Fruit fly (Drosophila melanogaster) whole organism, embryonic: ENCODE data around the gene CG7806.
A peak's percentile ranks its signal among the peaks of the same experiment; 100 is the strongest.

Experiments
- Atf-2 ChIP-seq: fragments of 200-800 bp; sonication (Bioruptor generic); optimal IDR thresholded peaks from 2 replicates; lab custom pipeline; 2016; ENCODE audit warnings: missing biosample characterization, missing genetic modification characterization
- BEAF-32 ChIP-seq: fragments of 200-800 bp; sonication (Bioruptor generic); optimal IDR thresholded peaks from 3 replicates; lab custom pipeline; 2017; ENCODE audit warnings: missing biosample characterization, missing genetic modification characterization, mild to moderate bottlenecking, moderate library complexity, missing genetic modification reagents
- CG1233 ChIP-seq: fragments of 200-800 bp; sonication (Bioruptor generic); optimal IDR thresholded peaks from 4 replicates; lab custom pipeline; 2018; ENCODE audit warnings: missing biosample characterization, mild to moderate bottlenecking, missing genetic modification characterization
- CG13287 ChIP-seq: fragments of 200-800 bp; sonication (Bioruptor generic); IDR thresholded peaks from 2 replicates; pipeline ENCODE4 v1.3.6; 2022; ENCODE audit warnings: missing biosample characterization, missing genetic modification characterization; ENCODE audit not compliant: partially characterized antibody
- CG15479 ChIP-seq: fragments of 200-800 bp; sonication (Bioruptor generic); optimal IDR thresholded peaks from 3 replicates; lab custom pipeline; 2019; ENCODE audit warnings: missing biosample characterization, mild to moderate bottlenecking, missing genetic modification characterization, moderate library complexity
- CG1603 ChIP-seq: fragments of 200-800 bp; sonication (Bioruptor generic); optimal IDR thresholded peaks from 2 replicates; lab custom pipeline; 2019; ENCODE audit warnings: missing biosample characterization, mild to moderate bottlenecking, missing genetic modification characterization, moderate library complexity
- CG17385 ChIP-seq: fragments of 200-800 bp; sonication (Bioruptor generic); optimal IDR thresholded peaks from 3 replicates; lab custom pipeline; 2018; ENCODE audit warnings: missing biosample characterization, mild to moderate bottlenecking, missing genetic modification characterization
- CG18476 ChIP-seq: fragments of 200-800 bp; sonication (Bioruptor generic); optimal IDR thresholded peaks from 2 replicates; lab custom pipeline; 2016; ENCODE audit warnings: missing biosample characterization, mild to moderate bottlenecking, missing genetic modification characterization
- CG31365 ChIP-seq: fragments of 200-800 bp; sonication (Bioruptor generic); optimal IDR thresholded peaks from 2 replicates; lab custom pipeline; 2018; ENCODE audit warnings: missing biosample characterization, mild to moderate bottlenecking, missing genetic modification characterization
- CG3281 ChIP-seq: fragments of 200-800 bp; sonication (Bioruptor generic); optimal IDR thresholded peaks from 3 replicates; lab custom pipeline; 2017; ENCODE audit warnings: missing biosample characterization, mild to moderate bottlenecking, missing genetic modification characterization
- CG34224 ChIP-seq: fragments of 200-800 bp; sonication (Bioruptor generic); IDR thresholded peaks from 3 replicates; pipeline ENCODE4 v1.3.6; 2022; ENCODE audit warnings: missing biosample characterization, missing genetic modification characterization; ENCODE audit not compliant: partially characterized antibody
- CG3726 ChIP-seq: fragments of 200-800 bp; sonication (Bioruptor generic); IDR thresholded peaks from 3 replicates; pipeline ENCODE4, ENCODE4 v1.3.6; 2022; ENCODE audit warnings: missing biosample characterization, missing genetic modification characterization
- CG4404 ChIP-seq: fragments of 200-800 bp; sonication (Bioruptor generic); IDR thresholded peaks from 2 replicates; pipeline ENCODE4 v1.3.6; 2022; ENCODE audit warnings: missing biosample characterization, missing genetic modification characterization
- CG4617 ChIP-seq: fragments of 200-800 bp; sonication (Bioruptor generic); optimal IDR thresholded peaks from 3 replicates; lab custom pipeline; 2016; ENCODE audit warnings: missing biosample characterization, missing genetic modification characterization, borderline replicate concordance
- CG4730 ChIP-seq: fragments of 200-800 bp; sonication (Bioruptor generic); IDR thresholded peaks from 2 replicates; pipeline ENCODE4 v1.3.6; 2022; ENCODE audit warnings: missing biosample characterization, missing genetic modification characterization
- CG6175 ChIP-seq: fragments of 200-800 bp; sonication (Bioruptor generic); IDR thresholded peaks from 3 replicates; pipeline ENCODE4 v1.3.6; 2022; ENCODE audit warnings: missing biosample characterization, missing genetic modification characterization
- CG7271 ChIP-seq: fragments of 200-800 bp; sonication (Bioruptor generic); optimal IDR thresholded peaks from 2 replicates; lab custom pipeline; 2018; ENCODE audit warnings: missing biosample characterization, mild to moderate bottlenecking, missing genetic modification characterization, moderate library complexity
- CG8290 ChIP-seq, 3 experiments: fragments of 200-800 bp; sonication (Bioruptor generic); optimal IDR thresholded peaks; 2 replicates each; lab custom pipeline; 2016 to 2019; ENCODE audit warnings: missing biosample characterization in 3 of 3, missing genetic modification characterization in 3 of 3, mild to moderate bottlenecking in 2 of 3, moderate library complexity in 1 of 3
- CG9797 ChIP-seq: fragments of 200-800 bp; sonication (Bioruptor generic); optimal IDR thresholded peaks from 3 replicates; lab custom pipeline; 2018; ENCODE audit warnings: missing biosample characterization, mild to moderate bottlenecking, missing genetic modification characterization
- CHES-1-like ChIP-seq: fragments of 200-800 bp; sonication (Bioruptor generic); optimal IDR thresholded peaks from 2 replicates; lab custom pipeline; 2016; ENCODE audit warnings: missing biosample characterization, missing genetic modification characterization
- CkIIα-i1 ChIP-seq: fragments of 200-800 bp; sonication (Bioruptor generic); IDR thresholded peaks from 2 replicates; pipeline ENCODE4 v1.3.6; 2022; ENCODE audit warnings: missing biosample characterization, missing genetic modification characterization
- CoRest ChIP-seq: fragments of 200-800 bp; sonication (Bioruptor generic); optimal IDR thresholded peaks from 3 replicates; lab custom pipeline; 2018; ENCODE audit warnings: missing biosample characterization, mild to moderate bottlenecking, missing genetic modification characterization, moderate library complexity
- D ChIP-seq, 2 experiments: fragments of 200-800 bp in 1 of 2; fragments of >200 bp in 1 of 2; sonication (Bioruptor generic) in 1 of 2; optimal IDR thresholded peaks; 2 replicates in 1 of 2; 3 replicates in 1 of 2; lab custom pipeline; 2017; ENCODE audit warnings: mild to moderate bottlenecking in 1 of 2, missing biosample characterization in 1 of 2, missing genetic modification characterization in 1 of 2, missing genetic modification reagents in 1 of 2
- Drgx ChIP-seq: fragments of 200-800 bp; sonication (Bioruptor generic); IDR thresholded peaks from 2 replicates; pipeline ENCODE4 v1.3.6; 2022; ENCODE audit warnings: missing biosample characterization, missing genetic modification characterization
- Elba2 ChIP-seq: fragments of 200-800 bp; sonication (Bioruptor generic); optimal IDR thresholded peaks from 3 replicates; lab custom pipeline; 2016; ENCODE audit warnings: missing biosample characterization, missing genetic modification characterization
- Ets65A ChIP-seq: fragments of 200-800 bp; sonication (Bioruptor generic); peaks from one replicate; lab custom pipeline; 2016; ENCODE audit warnings: missing biosample characterization, missing genetic modification characterization
- HHEX ChIP-seq: fragments of 200-800 bp; sonication (Bioruptor generic); optimal IDR thresholded peaks from 3 replicates; lab custom pipeline; 2017; ENCODE audit warnings: missing biosample characterization, mild to moderate bottlenecking, missing genetic modification characterization, missing genetic modification reagents
- MBD-R2 ChIP-seq: fragments of 200-800 bp; sonication (Bioruptor generic); IDR thresholded peaks from 2 replicates; pipeline ENCODE4 v1.3.6; 2022; ENCODE audit warnings: missing biosample characterization, missing genetic modification characterization
- Sox102F ChIP-seq: fragments of 200-800 bp; sonication (Bioruptor generic); optimal IDR thresholded peaks from 2 replicates; lab custom pipeline; 2018; ENCODE audit warnings: missing biosample characterization, mild to moderate bottlenecking, missing genetic modification characterization, moderate library complexity
- abd-A ChIP-seq: fragments of 200-800 bp; sonication (Bioruptor generic); optimal IDR thresholded peaks from 3 replicates; lab custom pipeline; 2019; ENCODE audit warnings: missing biosample characterization, mild to moderate bottlenecking, missing genetic modification characterization, moderate library complexity
- cad ChIP-seq: fragments of >200 bp; optimal IDR thresholded peaks from 2 replicates; lab custom pipeline; 2017; ENCODE audit warnings: missing biosample characterization, missing genetic modification characterization
- dan ChIP-seq: fragments of 200-800 bp; sonication (Bioruptor generic); IDR thresholded peaks from 2 replicates; pipeline ENCODE4 v1.3.6; 2022; ENCODE audit warnings: missing biosample characterization, missing genetic modification characterization
- danr ChIP-seq: fragments of 200-800 bp; sonication (Bioruptor generic); IDR thresholded peaks from 2 replicates; pipeline ENCODE4 v1.3.6; 2022; ENCODE audit warnings: missing biosample characterization, missing genetic modification characterization
- fru ChIP-seq: fragments of >200 bp; optimal IDR thresholded peaks from 2 replicates; lab custom pipeline; 2017
- gce ChIP-seq: fragments of 200-800 bp; sonication (Bioruptor generic); IDR thresholded peaks from 3 replicates; pipeline ENCODE4 v1.3.6; 2022; ENCODE audit warnings: missing biosample characterization, missing genetic modification characterization
- gfzf ChIP-seq: fragments of 200-800 bp; sonication (Bioruptor generic); optimal IDR thresholded peaks from 2 replicates; lab custom pipeline; 2016; ENCODE audit warnings: missing biosample characterization, mild to moderate bottlenecking, missing genetic modification characterization, moderate library complexity
- grau ChIP-seq: fragments of 200-800 bp; optimal IDR thresholded peaks from 3 replicates; lab custom pipeline; 2019; ENCODE audit warnings: missing biosample characterization, mild to moderate bottlenecking, missing genetic modification characterization, moderate library complexity
- grn ChIP-seq: fragments of 200-800 bp; sonication (Bioruptor generic); optimal IDR thresholded peaks from 3 replicates; lab custom pipeline; 2017; ENCODE audit warnings: missing biosample characterization, missing genetic modification characterization
- ind ChIP-seq: fragments of 200-800 bp; sonication (Bioruptor generic); optimal IDR thresholded peaks from 3 replicates; lab custom pipeline; 2016; ENCODE audit warnings: missing biosample characterization, missing genetic modification characterization
- sc ChIP-seq, 3 experiments: fragments of >200 bp in 2 of 3; fragments of 200-800 bp in 1 of 3; sonication (Bioruptor generic) in 1 of 3; optimal IDR thresholded peaks; 2 replicates in 2 of 3; 3 replicates in 1 of 3; lab custom pipeline; 2017; ENCODE audit warnings: mild to moderate bottlenecking in 1 of 3, missing biosample characterization in 1 of 3, missing genetic modification characterization in 1 of 3, missing genetic modification reagents in 1 of 3
- sd ChIP-seq: fragments of 200-800 bp; sonication (Bioruptor generic); optimal IDR thresholded peaks from 3 replicates; lab custom pipeline; 2018; ENCODE audit warnings: missing biosample characterization, mild to moderate bottlenecking, missing genetic modification characterization, moderate library complexity
- sens ChIP-seq: fragments of 200-800 bp; sonication (Bioruptor generic); peaks from one replicate; lab custom pipeline; 2016; ENCODE audit warnings: missing biosample characterization, missing genetic modification characterization
- shn ChIP-seq: fragments of 200-800 bp; sonication (Bioruptor generic); optimal IDR thresholded peaks from 3 replicates; lab custom pipeline; 2016; ENCODE audit warnings: missing biosample characterization, missing genetic modification characterization
- stc ChIP-seq: fragments of 200-800 bp; sonication (Bioruptor generic); IDR thresholded peaks from 2 replicates; pipeline ENCODE4 v1.3.6; 2022; ENCODE audit warnings: missing biosample characterization, missing genetic modification characterization
- tio ChIP-seq: fragments of 200-800 bp; sonication (Bioruptor generic); optimal IDR thresholded peaks from 2 replicates; lab custom pipeline; 2017; ENCODE audit warnings: missing biosample characterization, missing genetic modification characterization, inconsistent platforms
- zen ChIP-seq: fragments of 200-800 bp; sonication (Bioruptor generic); optimal IDR thresholded peaks from 3 replicates; lab custom pipeline; 2018; ENCODE audit warnings: missing biosample characterization, mild to moderate bottlenecking, missing genetic modification characterization, moderate library complexity

The CG7806 gene

DNA sequence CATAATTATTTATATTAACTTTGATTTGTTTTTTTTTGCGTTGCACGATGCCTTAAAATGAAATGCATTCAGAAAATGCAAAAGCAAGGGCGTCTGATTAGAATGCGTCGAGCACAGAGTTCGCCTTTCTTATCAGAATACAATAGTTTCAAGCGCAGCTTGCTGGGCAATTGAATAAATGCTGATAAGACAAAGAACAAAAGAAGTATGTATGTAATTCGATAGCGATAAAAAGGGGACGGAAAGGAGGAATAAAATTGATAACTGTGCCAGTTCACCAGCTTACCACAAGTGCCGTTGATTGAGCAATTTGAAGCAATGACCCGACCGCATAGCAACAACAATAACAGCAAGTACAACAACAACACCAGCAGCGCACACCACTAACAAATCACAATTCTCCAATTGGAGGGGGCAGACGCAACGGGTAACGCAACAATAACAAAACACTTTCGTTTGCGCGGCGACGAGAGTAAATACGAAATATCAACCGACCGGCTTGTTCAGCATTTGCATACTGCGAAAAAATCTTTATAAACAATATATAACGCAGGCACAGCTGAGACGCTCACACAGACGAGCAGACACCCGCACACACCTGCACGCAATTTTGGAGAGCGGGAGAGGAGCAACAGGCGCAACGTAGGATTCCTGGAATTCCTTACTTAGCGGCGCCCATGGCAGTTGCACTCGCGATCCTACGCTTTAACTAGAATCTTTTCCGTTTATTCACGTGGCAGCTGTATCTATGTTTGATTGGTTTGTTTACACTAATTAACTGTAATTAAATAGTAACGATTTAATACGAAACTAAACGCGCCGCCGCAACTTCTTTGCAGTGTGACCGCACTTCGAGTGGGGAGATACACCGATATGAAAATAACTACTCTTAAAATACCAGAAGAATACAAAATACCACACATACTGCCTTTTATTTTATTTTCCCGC lies 10.7 kb upstream of the CG7806 start, which contains the start of gene Btk (continued):
- TF ChIP-seq sens (GFP tag; lab: Kevin White, UChicago) (peak; percentile 77), gce (GFP tag; lab: Robert Waterston, UW) (no peak), shn (GFP tag; lab: Kevin White, UChicago) (no peak), CG3726 (GFP tag; lab: Robert Waterston, UW) (no peak), MBD-R2 (GFP tag; lab: Robert Waterston, UW) (peak; percentile 11; the same call in 1 of the 2 replicates), CG9797 (GFP tag; lab: Kevin White, UChicago) (peak; percentile 82), CHES-1-like (GFP tag; lab: Kevin White, UChicago) (no peak), Elba2 (GFP tag; lab: Kevin White, UChicago) (peak; percentile 3), BEAF-32 (GFP tag; lab: Kevin White, UChicago) (peak; percentile 11), stc (GFP tag; lab: Robert Waterston, UW) (0 out of 2 replicates have a peak, but pooled peaks have one; percentile 25), abd-A (tag; lab: Kevin White, UChicago) (no peak), tio (GFP tag; lab: Kevin White, UChicago) (no peak), CG4404 (GFP tag; lab: Robert Waterston, UW) (no peak), sd (tag; lab: Kevin White, UChicago) (peak; percentile 88), CG18476 (GFP tag; lab: Kevin White, UChicago) (no peak), CG1603 (tag; lab: Kevin White, UChicago) (peak; percentile 37), CG15479 (peak; percentile 81), CG4617 (GFP tag; lab: Kevin White, UChicago) (no peak), sc (optimal IDR thresholded peaks at IDR 0.05; lab: Kevin White, UChicago) (no peak), sc (GFP tag; optimal IDR thresholded peaks at IDR 0.05; lab: Kevin White, UChicago) (no peak), Sox102F (GFP tag; lab: Kevin White, UChicago) (no peak), CG34224 (GFP tag; lab: Robert Waterston, UW) (0 out of 3 replicates have a peak, but pooled peaks have one; percentile 16), CG6175 (GFP tag; lab: Robert Waterston, UW) (no peak), CG3281 (no peak), Drgx (GFP tag; lab: Robert Waterston, UW) (no peak), gfzf (GFP tag; lab: Kevin White, UChicago) (peak; percentile 84), CG8290 (GFP tag; optimal IDR thresholded peaks at IDR 0.05; lab: Kevin White, UChicago) (no peak), CG8290 (tag; optimal IDR thresholded peaks at IDR 0.05; lab: Kevin White, UChicago) (peak in 1 of 2 experiments; percentile 22), CG13287 (GFP tag; lab: Robert Waterston, UW) (peak; percentile 5; the same call in 1 of the 2 replicates)

dm6 chr2L:8302766-8303479 lies 8.3 kb upstream of the CG7806 start, which contains the start of the genes wol and Scgalpha:
TSS of gene wol (minus strand) at chr2L:8302985.
TSS of gene Scgalpha (plus strand) at chr2L:8303429.
- TF ChIP-seq dan (GFP tag; lab: Robert Waterston, UW), result no peak
- no peak for TF ChIP-seq danr (GFP tag; lab: Robert Waterston, UW)
- no peak for TF ChIP-seq CkIIα-i1 (GFP tag; lab: Robert Waterston, UW)
- TF ChIP-seq cad (GFP tag; lab: Kevin White, UChicago), result no peak
- no peak for TF ChIP-seq HHEX (GFP tag; lab: Kevin White, UChicago)
- TF ChIP-seq zen (tag; lab: Kevin White, UChicago), result peak; percentile 30
- no peak for TF ChIP-seq ind (GFP tag; lab: Kevin White, UChicago)
- peak; percentile 31 for TF ChIP-seq grn
- TF ChIP-seq D (optimal IDR thresholded peaks at IDR 0.05; lab: Kevin White, UChicago), result no peak
- TF ChIP-seq D (GFP tag; optimal IDR thresholded peaks at IDR 0.05; lab: Kevin White, UChicago), result no peak
- TF ChIP-seq CG17385 (GFP tag; lab: Kevin White, UChicago), result no peak
- TF ChIP-seq CoRest (tag; lab: Kevin White, UChicago), result peak; percentile 23
- no peak for TF ChIP-seq CG7271 (tag; lab: Kevin White, UChicago)
- TF ChIP-seq fru, result no peak
- no peak for TF ChIP-seq CG4730
- no peak for TF ChIP-seq Ets65A (GFP tag; lab: Kevin White, UChicago)
- TF ChIP-seq CG31365 (tag; lab: Kevin White, UChicago), result no peak
- no peak for TF ChIP-seq CG1233 (GFP tag; lab: Kevin White, UChicago)
- TF ChIP-seq Atf-2 (GFP tag; lab: Kevin White, UChicago), result no peak
- peak; percentile 26 for TF ChIP-seq grau (tag; lab: Kevin White, UChicago)
